Fruit fly (Drosophila melanogaster) whole organism, adult: Measurements from ENCODE around the gene Pdi.
A peak's percentile ranks its signal among the peaks of the same experiment; 100 is the strongest.

Experiments used
- Crg-1 ChIP-seq: fragments of 200-800 bp; sonication (Bioruptor generic); optimal IDR thresholded peaks from 2 replicates; lab custom pipeline; 2016; ENCODE audit warnings: missing biosample characterization, missing genetic modification characterization
- Hr96 ChIP-seq: fragments of 200-800 bp; sonication (Bioruptor generic); optimal IDR thresholded peaks from 2 replicates; lab custom pipeline; 2016; ENCODE audit warnings: missing biosample characterization, missing genetic modification characterization
- cic ChIP-seq: fragments of 200-800 bp; sonication (Bioruptor generic); optimal IDR thresholded peaks from 2 replicates; lab custom pipeline; 2017; ENCODE audit warnings: missing biosample characterization, mild to moderate bottlenecking, missing genetic modification characterization, moderate library complexity
- cnc ChIP-seq, 2 experiments: fragments of >200 bp; optimal IDR thresholded peaks; 2 replicates each; lab custom pipeline; 2017
- pad ChIP-seq: fragments of 200-800 bp; sonication (Bioruptor generic); optimal IDR thresholded peaks from 3 replicates; lab custom pipeline; 2017; ENCODE audit warnings: missing biosample characterization, missing genetic modification characterization, mild to moderate bottlenecking, moderate library complexity, missing genetic modification reagents

DNA sequence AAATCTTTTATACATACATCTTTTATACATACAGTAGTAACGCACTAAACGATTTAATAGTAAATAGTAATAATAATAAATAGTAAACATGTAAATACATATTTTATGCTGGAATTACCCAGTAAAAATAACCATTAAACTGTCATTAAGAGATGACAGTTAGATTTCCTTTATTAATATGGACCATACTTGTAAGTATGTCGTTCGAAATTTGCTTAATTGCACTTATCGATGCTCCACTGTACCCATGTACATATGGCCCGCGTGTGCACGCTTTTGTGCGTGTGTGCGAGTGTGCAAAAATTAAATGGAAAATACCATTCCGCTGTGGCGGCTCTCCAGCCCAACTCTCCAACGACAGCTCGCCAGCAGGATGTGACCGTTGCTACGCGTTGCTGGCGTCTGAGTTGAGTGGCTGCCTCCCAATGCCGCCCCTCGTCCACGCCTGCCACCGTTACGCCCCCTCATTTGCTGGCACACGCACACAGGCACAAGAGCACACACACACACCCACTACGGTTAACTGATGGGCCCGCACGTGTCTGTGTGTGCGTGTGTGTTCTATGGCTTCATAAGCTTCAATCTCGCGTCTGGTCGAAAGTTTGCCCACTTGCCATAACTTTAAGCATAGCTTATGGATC is 39.9 kb downstream of the Pdi start:
- peak; percentile 56 for TF ChIP-seq pad (GFP tag; lab: Kevin White, UChicago)
- TF ChIP-seq cnc (optimal IDR thresholded peaks at IDR 0.05; lab: Kevin White, UChicago), result no peak
- TF ChIP-seq Crg-1 (GFP tag; lab: Kevin White, UChicago), result no peak
- TF ChIP-seq cic (GFP tag; lab: Kevin White, UChicago), result no peak
- no peak for TF ChIP-seq Hr96 (GFP tag; lab: Kevin White, UChicago)
